Worm (Caenorhabditis elegans) whole organism, L4 larva: Measurements from ENCODE around the gene srh-2.

ENCODE experiments used
- Y75B8A.6 ChIP-seq: fragments of 200-800 bp; sonication (Bioruptor generic); IDR thresholded peaks from 2 replicates; pipeline ENCODE4 v1.3.6; 2022; ENCODE audit warnings: missing genetic modification reagents, missing genetic modification characterization, missing compliant biosample characterization
- ZK337.2 ChIP-seq: fragments of 200-800 bp; sonication (Bioruptor generic); IDR thresholded peaks from 2 replicates; pipeline ENCODE4 v1.3.6; 2022; ENCODE audit warnings: missing genetic modification reagents, missing genetic modification characterization, missing compliant biosample characterization
- ama-1 ChIP-seq: fragments of 150-350 bp; optimal IDR thresholded peaks from 2 replicates; lab custom pipeline; 2014; ENCODE audit warnings: inconsistent platforms, mixed read lengths
- ceh-28 ChIP-seq: fragments of 150-350 bp; optimal IDR thresholded peaks from 2 replicates; lab custom pipeline; 2014; ENCODE audit warnings: missing biosample characterization, missing genetic modification reagents, missing genetic modification characterization
- dmd-9 ChIP-seq: fragments of 200-800 bp; sonication (Bioruptor generic); IDR thresholded peaks from 2 replicates; pipeline ENCODE4 v1.3.6; 2022; ENCODE audit warnings: missing genetic modification reagents, missing genetic modification characterization, missing compliant biosample characterization
- lin-39 ChIP-seq: fragments of 150-350 bp; optimal IDR thresholded peaks from 2 replicates; lab custom pipeline; 2014; ENCODE audit warnings: missing biosample characterization, missing genetic modification reagents, missing genetic modification characterization
- mep-1 ChIP-seq: fragments of 150-350 bp; sonication (generic microtip); optimal IDR thresholded peaks from 3 replicates; lab custom pipeline; 2014; ENCODE audit warnings: missing biosample characterization, missing genetic modification characterization
- nhr-11 ChIP-seq: fragments of 150-350 bp; optimal IDR thresholded peaks from 2 replicates; lab custom pipeline; 2014; ENCODE audit warnings: missing biosample characterization, missing genetic modification characterization
- nhr-237 ChIP-seq: sonication (generic microtip); optimal IDR thresholded peaks from 2 replicates; lab custom pipeline; 2017; ENCODE audit warnings: missing biosample characterization, missing genetic modification characterization
- skn-1 ChIP-seq: fragments of 150-350 bp; optimal IDR thresholded peaks from 2 replicates; lab custom pipeline; 2014; ENCODE audit warnings: missing biosample characterization, missing genetic modification characterization
- spr-1 ChIP-seq: sonication (generic microtip); optimal IDR thresholded peaks from 2 replicates; lab custom pipeline; 2016; ENCODE audit warnings: mild to moderate bottlenecking, missing genetic modification characterization, missing compliant biosample characterization
- spr-3 ChIP-seq: fragments of 200-800 bp; sonication (Bioruptor generic); optimal IDR thresholded peaks from 2 replicates; lab custom pipeline; 2018; ENCODE audit warnings: mild to moderate bottlenecking, missing genetic modification characterization, missing compliant biosample characterization

DNA sequence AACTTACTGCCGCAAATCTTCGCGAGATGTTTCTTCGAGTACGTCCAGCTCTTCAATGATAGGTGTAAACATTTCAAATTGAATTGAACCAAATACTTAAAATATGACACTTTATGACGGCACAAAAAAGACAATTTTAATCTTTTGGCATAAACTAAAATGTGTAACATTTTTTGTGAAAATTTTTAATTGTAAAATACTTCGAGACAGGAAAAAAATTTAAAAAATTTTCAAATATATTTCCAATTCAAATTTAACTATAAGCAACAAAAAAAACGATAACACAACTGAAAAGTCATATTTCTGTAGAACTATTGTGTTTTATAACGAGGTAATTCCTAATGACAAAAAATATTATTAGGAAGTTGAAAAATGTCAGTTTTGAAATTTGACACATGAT is 33.8 kb downstream of the srh-2 start, which contains the start of gene C05E4.12:
- TF ChIP-seq ama-1 = no peak
- no peak for TF ChIP-seq dmd-9 (GFP tag; lab: Robert Waterston, UW)
- no peak for TF ChIP-seq skn-1 (tag; lab: Kevin White, UChicago)
- TF ChIP-seq Y75B8A.6 (GFP tag; lab: Robert Waterston, UW) = no peak
- no peak for TF ChIP-seq spr-3 (GFP tag; lab: Kevin White, UChicago)
- TF ChIP-seq ceh-28 (tag; lab: Kevin White, UChicago) = no peak
- no peak for TF ChIP-seq nhr-237 (tag; lab: Kevin White, UChicago)
- no peak for TF ChIP-seq spr-1 (tag; lab: Kevin White, UChicago)
- no peak for TF ChIP-seq lin-39 (tag; lab: Kevin White, UChicago)
- TF ChIP-seq nhr-11 (tag; lab: Kevin White, UChicago) = no peak
- TF ChIP-seq ZK337.2 = no peak
- TF ChIP-seq mep-1 (tag; lab: Kevin White, UChicago) = no peak
